Worm (Caenorhabditis elegans): ENCODE measurements around the gene F10B5.3.
A peak's percentile ranks its signal among the peaks of the same experiment; 100 is the strongest.

F10B5.3 gene

ce11 chrII:8117426-8117825 is 32.4 kb downstream of the F10B5.3 start:
- TF ChIP-seq cog-1 (tag; optimal IDR thresholded peaks at IDR 0.05) = no peak
- TF ChIP-seq ztf-29 (GFP tag; IDR thresholded peaks at IDR 0.05) = no peak
- no peak for TF ChIP-seq T22C8.4 (GFP tag; IDR thresholded peaks at IDR 0.05)
- no peak for TF ChIP-seq med-1 (GFP tag; optimal IDR thresholded peaks at IDR 0.05; ENCODE audit: insufficient read depth)
- no peak for TF ChIP-seq ref-1 (GFP tag; conservative IDR thresholded peaks at IDR 0.05)
- TF ChIP-seq ztf-23 (GFP tag; IDR thresholded peaks at IDR 0.05) = no peak
- no peak for TF ChIP-seq flt-1 (GFP tag; IDR thresholded peaks at IDR 0.05)
- no peak for TF ChIP-seq tab-1 (GFP tag; IDR thresholded peaks at IDR 0.05)
- TF ChIP-seq klf-2 (GFP tag; conservative IDR thresholded peaks at IDR 0.05) = no peak

ce11 chrII:8116159-8116558 is 33.7 kb downstream of the F10B5.3 start, which contains the start of gene unc-105:
unc-105 (plus strand) TSS chrII:8116459.
- TF ChIP-seq flt-1 (GFP tag; IDR thresholded peaks at IDR 0.05) = no peak
- no peak for TF ChIP-seq klf-2 (GFP tag; conservative IDR thresholded peaks at IDR 0.05)
- TF ChIP-seq med-1 (GFP tag; optimal IDR thresholded peaks at IDR 0.05; ENCODE audit: insufficient read depth) = no peak
- TF ChIP-seq ref-1 (GFP tag; conservative IDR thresholded peaks at IDR 0.05) = no peak
- no peak for TF ChIP-seq T22C8.4 (GFP tag; IDR thresholded peaks at IDR 0.05)
- no peak for TF ChIP-seq ztf-23 (GFP tag; IDR thresholded peaks at IDR 0.05)
- TF ChIP-seq tab-1 (GFP tag; IDR thresholded peaks at IDR 0.05) = no peak
- no peak for TF ChIP-seq cog-1 (tag; optimal IDR thresholded peaks at IDR 0.05)
- TF ChIP-seq ztf-29 (GFP tag; IDR thresholded peaks at IDR 0.05) = no peak

ce11 chrII:8112063-8112462 is 37.8 kb downstream of the F10B5.3 start, which contains the start of gene lron-4:
lron-4 (minus strand) TSS chrII:8112163.
- TF ChIP-seq tab-1 (GFP tag; IDR thresholded peaks at IDR 0.05) = no peak
- no peak for TF ChIP-seq ztf-23 (GFP tag; IDR thresholded peaks at IDR 0.05)
- TF ChIP-seq klf-2 (GFP tag; conservative IDR thresholded peaks at IDR 0.05) = no peak
- no peak for TF ChIP-seq cog-1 (tag; optimal IDR thresholded peaks at IDR 0.05)
- no peak for TF ChIP-seq flt-1 (GFP tag; IDR thresholded peaks at IDR 0.05)
- TF ChIP-seq med-1 (GFP tag; optimal IDR thresholded peaks at IDR 0.05; ENCODE audit: insufficient read depth) = no peak
- TF ChIP-seq T22C8.4 (GFP tag; IDR thresholded peaks at IDR 0.05) = no peak
- TF ChIP-seq ref-1 (GFP tag; conservative IDR thresholded peaks at IDR 0.05) = no peak

- TF ChIP-seq ztf-23 (GFP tag; IDR thresholded peaks at IDR 0.05) = peak; percentile 94
- TF ChIP-seq klf-2 (GFP tag; conservative IDR thresholded peaks at IDR 0.05) = no peak; the same call in 1 of the 2 replicates
- TF ChIP-seq ref-1 (GFP tag; conservative IDR thresholded peaks at IDR 0.05) = peak; percentile 89
- TF ChIP-seq cog-1 (tag; optimal IDR thresholded peaks at IDR 0.05) = peak; percentile 82
- TF ChIP-seq tab-1 (GFP tag; IDR thresholded peaks at IDR 0.05) = peak; percentile 97
- peak; percentile 97 for TF ChIP-seq flt-1 (GFP tag; IDR thresholded peaks at IDR 0.05)
- TF ChIP-seq med-1 (GFP tag; optimal IDR thresholded peaks at IDR 0.05; ENCODE audit: insufficient read depth) = peak; percentile 87
- peak; percentile 92 for TF ChIP-seq ztf-29 (GFP tag; IDR thresholded peaks at IDR 0.05)
- TF ChIP-seq T22C8.4 (GFP tag; IDR thresholded peaks at IDR 0.05) = peak; percentile 94
Measured at ce11 chrII:8106921-8107695, 42.7 kb downstream of the F10B5.3 start, which contains the start of the genes chst-1 and C41C4.9. chst-1 (minus strand) TSS chrII:8106971. C41C4.9 (plus strand) TSS chrII:8107645.

ce11 chrII:8104998-8105397 is 44.8 kb downstream of the F10B5.3 start, which contains the start of gene sfxn-5:
sfxn-5 (minus strand) TSS chrII:8105052.
- TF ChIP-seq T22C8.4 (GFP tag; IDR thresholded peaks at IDR 0.05) = no peak
- no peak for TF ChIP-seq med-1 (GFP tag; optimal IDR thresholded peaks at IDR 0.05; ENCODE audit: insufficient read depth)
- TF ChIP-seq flt-1 (GFP tag; IDR thresholded peaks at IDR 0.05) = no peak
- TF ChIP-seq ztf-23 (GFP tag; IDR thresholded peaks at IDR 0.05) = no peak
- no peak for TF ChIP-seq klf-2 (GFP tag; conservative IDR thresholded peaks at IDR 0.05)
- TF ChIP-seq tab-1 (GFP tag; IDR thresholded peaks at IDR 0.05) = no peak
- no peak for TF ChIP-seq ref-1 (GFP tag; conservative IDR thresholded peaks at IDR 0.05)
- no peak for TF ChIP-seq cog-1 (tag; optimal IDR thresholded peaks at IDR 0.05)
- TF ChIP-seq ztf-29 (GFP tag; IDR thresholded peaks at IDR 0.05) = no peak

ce11 chrII:8102041-8102440 is 47.8 kb downstream of the F10B5.3 start, which contains the start of gene sre-2:
sre-2 (minus strand) TSS chrII:8102141.
- TF ChIP-seq ztf-23 (GFP tag; IDR thresholded peaks at IDR 0.05) = no peak
- TF ChIP-seq ref-1 (GFP tag; conservative IDR thresholded peaks at IDR 0.05) = no peak
- no peak for TF ChIP-seq klf-2 (GFP tag; conservative IDR thresholded peaks at IDR 0.05)
- TF ChIP-seq med-1 (GFP tag; optimal IDR thresholded peaks at IDR 0.05; ENCODE audit: insufficient read depth) = no peak
- no peak for TF ChIP-seq T22C8.4 (GFP tag; IDR thresholded peaks at IDR 0.05)
- TF ChIP-seq tab-1 (GFP tag; IDR thresholded peaks at IDR 0.05) = no peak
- TF ChIP-seq cog-1 (tag; optimal IDR thresholded peaks at IDR 0.05) = no peak
- no peak for TF ChIP-seq ztf-29 (GFP tag; IDR thresholded peaks at IDR 0.05)
- no peak for TF ChIP-seq flt-1 (GFP tag; IDR thresholded peaks at IDR 0.05)

ce11 chrII:8099212-8099784 is 50.5 kb downstream of the F10B5.3 start:
- TF ChIP-seq flt-1 (GFP tag; IDR thresholded peaks at IDR 0.05) (no peak), klf-2 (GFP tag; conservative IDR thresholded peaks at IDR 0.05) (no peak), ztf-23 (GFP tag; IDR thresholded peaks at IDR 0.05) (no peak), ref-1 (GFP tag; conservative IDR thresholded peaks at IDR 0.05) (no peak), tab-1 (GFP tag; IDR thresholded peaks at IDR 0.05) (no peak), med-1 (GFP tag; optimal IDR thresholded peaks at IDR 0.05; ENCODE audit: insufficient read depth) (no peak)

Data from whole organism, midembryonic.